Worm (Caenorhabditis elegans) whole organism, L3 larva: ENCODE data around the gene B0495.9.

Experiments
- ZK546.5 ChIP-seq: sonication (generic microtip); optimal IDR thresholded peaks from 2 replicates; lab custom pipeline; 2017; ENCODE audit warnings: missing biosample characterization, missing genetic modification characterization
- aly-2 ChIP-seq: fragments of 150-350 bp; optimal IDR thresholded peaks from 2 replicates; lab custom pipeline; 2014; ENCODE audit warnings: missing biosample characterization, missing genetic modification characterization
- ceh-28 ChIP-seq: fragments of 150-350 bp; optimal IDR thresholded peaks from 2 replicates; lab custom pipeline; 2014; ENCODE audit warnings: missing biosample characterization, missing genetic modification reagents, missing genetic modification characterization
- egl-27 ChIP-seq: sonication (generic microtip); optimal IDR thresholded peaks from 4 replicates; lab custom pipeline; 2017; ENCODE audit warnings: missing biosample characterization, missing genetic modification reagents, missing genetic modification characterization
- egl-5 ChIP-seq: fragments of 150-350 bp; optimal IDR thresholded peaks from 2 replicates; lab custom pipeline; 2017; ENCODE audit warnings: missing biosample characterization, missing genetic modification reagents, missing genetic modification characterization, inconsistent platforms
- elt-1 ChIP-seq: fragments of 150-350 bp; optimal IDR thresholded peaks from 2 replicates; lab custom pipeline; 2014; ENCODE audit warnings: missing biosample characterization, missing genetic modification characterization
- elt-2 ChIP-seq: sonication (generic microtip); optimal IDR thresholded peaks from 2 replicates; lab custom pipeline; 2016; ENCODE audit warnings: missing genetic modification reagents, mild to moderate bottlenecking, missing genetic modification characterization, missing compliant biosample characterization
- elt-3 ChIP-seq, 3 experiments: fragments of 150-350 bp in 1 of 3; sonication (generic microtip) in 2 of 3; optimal IDR thresholded peaks; 2 replicates in 2 of 3; 4 replicates in 1 of 3; lab custom pipeline; 2014 to 2017; ENCODE audit warnings: missing biosample characterization in 3 of 3, missing genetic modification characterization in 3 of 3
- eor-1 ChIP-seq, 2 experiments: fragments of 150-350 bp; optimal IDR thresholded peaks; 2 replicates each; lab custom pipeline; 2014 to 2018; ENCODE audit warnings: missing biosample characterization in 2 of 2, missing genetic modification characterization in 2 of 2
- fkh-10 ChIP-seq: sonication (generic microtip); optimal IDR thresholded peaks from 2 replicates; lab custom pipeline; 2017; ENCODE audit warnings: missing biosample characterization, missing genetic modification reagents, missing genetic modification characterization
- fkh-2 ChIP-seq: fragments of 150-350 bp; optimal IDR thresholded peaks from 2 replicates; lab custom pipeline; 2014; ENCODE audit warnings: missing biosample characterization, missing genetic modification reagents, missing genetic modification characterization
- fos-1 ChIP-seq: fragments of 150-350 bp; optimal IDR thresholded peaks from 2 replicates; lab custom pipeline; 2014; ENCODE audit warnings: missing biosample characterization, missing genetic modification characterization
- hmg-11 ChIP-seq: sonication (generic microtip); optimal IDR thresholded peaks from 2 replicates; lab custom pipeline; 2016; ENCODE audit warnings: missing genetic modification characterization, missing compliant biosample characterization
- jun-1 ChIP-seq: fragments of 150-350 bp; optimal IDR thresholded peaks from 2 replicates; lab custom pipeline; 2014; ENCODE audit warnings: missing biosample characterization, missing genetic modification reagents, missing genetic modification characterization
- lin-15B ChIP-seq: fragments of 150-350 bp; optimal IDR thresholded peaks from 2 replicates; lab custom pipeline; 2014; ENCODE audit warnings: missing biosample characterization, missing genetic modification characterization
- lin-39 ChIP-seq: fragments of 150-350 bp; optimal IDR thresholded peaks from 2 replicates; lab custom pipeline; 2018; ENCODE audit warnings: missing biosample characterization, missing genetic modification reagents, missing genetic modification characterization
- mdl-1 ChIP-seq: fragments of 150-350 bp; optimal IDR thresholded peaks from 2 replicates; lab custom pipeline; 2014; ENCODE audit warnings: missing biosample characterization, missing genetic modification characterization
- mml-1 ChIP-seq: fragments of 150-350 bp; sonication (generic microtip); optimal IDR thresholded peaks from 3 replicates; lab custom pipeline; 2014; ENCODE audit warnings: missing biosample characterization, missing genetic modification characterization
- nfya-1 ChIP-seq: sonication (generic microtip); optimal IDR thresholded peaks from 2 replicates; lab custom pipeline; 2017; ENCODE audit warnings: missing genetic modification characterization, mild to moderate bottlenecking, missing compliant biosample characterization, antibody characterized with exemption, moderate library complexity; ENCODE audit not compliant: insufficient read depth
- nhr-12 ChIP-seq: fragments of 150-350 bp; optimal IDR thresholded peaks from 2 replicates; lab custom pipeline; 2014; ENCODE audit warnings: missing biosample characterization, missing genetic modification characterization
- nhr-23 ChIP-seq: fragments of 150-350 bp; optimal IDR thresholded peaks from 2 replicates; lab custom pipeline; 2014; ENCODE audit warnings: missing biosample characterization, missing genetic modification reagents, missing genetic modification characterization
- nhr-25 ChIP-seq: sonication (generic microtip); optimal IDR thresholded peaks from 2 replicates; lab custom pipeline; 2017; ENCODE audit warnings: missing biosample characterization, missing genetic modification characterization
- nhr-28 ChIP-seq: fragments of 150-350 bp; optimal IDR thresholded peaks from 2 replicates; lab custom pipeline; 2014; ENCODE audit warnings: missing biosample characterization, missing genetic modification characterization
- nhr-76 ChIP-seq: fragments of 150-350 bp; sonication (generic microtip); optimal IDR thresholded peaks from 5 replicates; lab custom pipeline; 2014; ENCODE audit warnings: missing biosample characterization, missing genetic modification characterization
- nhr-77 ChIP-seq: fragments of 150-350 bp; optimal IDR thresholded peaks from 2 replicates; lab custom pipeline; 2014; ENCODE audit warnings: missing biosample characterization, missing genetic modification characterization
- pha-4 ChIP-seq: fragments of 150-350 bp; optimal IDR thresholded peaks from 2 replicates; lab custom pipeline; 2014; ENCODE audit warnings: missing biosample characterization, missing genetic modification reagents, missing genetic modification characterization
- pqm-1 ChIP-seq: fragments of 150-350 bp; optimal IDR thresholded peaks from 2 replicates; lab custom pipeline; 2017; ENCODE audit warnings: missing biosample characterization, missing genetic modification characterization, inconsistent platforms
- sea-2 ChIP-seq: fragments of 150-350 bp; sonication (generic microtip); optimal IDR thresholded peaks from 4 replicates; lab custom pipeline; 2014; ENCODE audit warnings: missing biosample characterization, missing genetic modification reagents, missing genetic modification characterization
- skn-1 ChIP-seq: fragments of 150-350 bp; optimal IDR thresholded peaks from 2 replicates; lab custom pipeline; 2014; ENCODE audit warnings: missing biosample characterization, missing genetic modification characterization
- tbx-2 ChIP-seq: sonication (generic microtip); optimal IDR thresholded peaks from 2 replicates; lab custom pipeline; 2016; ENCODE audit warnings: mild to moderate bottlenecking, missing genetic modification characterization, missing compliant biosample characterization
- unc-62 ChIP-seq: fragments of 150-350 bp; sonication (generic microtip); optimal IDR thresholded peaks from 4 replicates; lab custom pipeline; 2014; ENCODE audit warnings: missing biosample characterization, missing genetic modification reagents, missing genetic modification characterization
- zag-1 ChIP-seq: fragments of 150-350 bp; optimal IDR thresholded peaks from 2 replicates; lab custom pipeline; 2014; ENCODE audit warnings: missing biosample characterization, missing genetic modification characterization
- ztf-11 ChIP-seq: fragments of 150-350 bp; optimal IDR thresholded peaks from 2 replicates; lab custom pipeline; 2014; ENCODE audit warnings: missing biosample characterization, missing genetic modification characterization
- ztf-4 ChIP-seq: fragments of 150-350 bp; optimal IDR thresholded peaks from 2 replicates; lab custom pipeline; 2014; ENCODE audit warnings: missing biosample characterization, missing genetic modification characterization

B0495.9 gene

ce11 chrII:7663704-7664660 lies 44.5 kb downstream of the B0495.9 start, which contains the start of the genes F18A1.7 and rpa-1:
TSS of gene F18A1.7 (minus strand) at chrII:7663754.
TSS of gene rpa-1 (plus strand) at chrII:7664582.
- TF ChIP-seq pha-4 (tag; lab: Kevin White, UChicago) (peak; percentile 54), eor-1 (tag; optimal IDR thresholded peaks at IDR 0.05; lab: Kevin White, UChicago) (no peak), nfya-1 (tag; lab: Kevin White, UChicago) (peak; percentile 15), elt-1 (tag; lab: Kevin White, UChicago) (no peak), fos-1 (tag; lab: Kevin White, UChicago) (no peak), ceh-28 (tag; lab: Kevin White, UChicago) (no peak)

DNA sequence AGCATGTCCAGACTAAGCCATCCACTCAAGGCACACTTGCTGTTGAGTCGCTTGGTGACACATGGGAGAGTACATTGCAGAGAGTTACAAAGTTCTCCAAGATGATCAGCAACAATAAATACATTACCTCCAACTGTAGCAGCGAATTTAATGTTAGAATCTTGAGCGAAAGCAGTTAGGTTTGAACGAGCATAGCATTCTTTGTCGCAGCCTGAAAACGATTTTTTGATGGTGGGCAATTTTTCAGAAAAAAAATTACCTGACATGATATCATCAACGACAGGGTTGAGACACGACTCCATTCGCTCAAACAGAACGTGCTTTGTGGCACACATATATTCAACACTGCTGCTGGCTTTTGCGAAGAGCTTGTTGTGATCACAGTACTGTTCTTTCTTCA lies 45.5 kb downstream of the B0495.9 start:
- TF ChIP-seq eor-1 (tag; optimal IDR thresholded peaks at IDR 0.05; lab: Kevin White, UChicago) (no peak), nhr-76 (tag; lab: Kevin White, UChicago) (no peak), sea-2 (no peak), fkh-10 (GFP tag; lab: Kevin White, UChicago) (no peak), skn-1 (tag; lab: Kevin White, UChicago) (no peak), aly-2 (no peak), unc-62 (GFP tag; lab: Kevin White, UChicago) (no peak), zag-1 (no peak), ceh-28 (tag; lab: Kevin White, UChicago) (no peak), nhr-28 (tag; lab: Kevin White, UChicago) (no peak), lin-15B (tag; lab: Kevin White, UChicago) (no peak), hmg-11 (tag; lab: Kevin White, UChicago) (no peak), egl-27 (tag; lab: Kevin White, UChicago) (no peak), mml-1 (tag; lab: Kevin White, UChicago) (no peak), nhr-25 (tag; lab: Kevin White, UChicago) (no peak)

DNA sequence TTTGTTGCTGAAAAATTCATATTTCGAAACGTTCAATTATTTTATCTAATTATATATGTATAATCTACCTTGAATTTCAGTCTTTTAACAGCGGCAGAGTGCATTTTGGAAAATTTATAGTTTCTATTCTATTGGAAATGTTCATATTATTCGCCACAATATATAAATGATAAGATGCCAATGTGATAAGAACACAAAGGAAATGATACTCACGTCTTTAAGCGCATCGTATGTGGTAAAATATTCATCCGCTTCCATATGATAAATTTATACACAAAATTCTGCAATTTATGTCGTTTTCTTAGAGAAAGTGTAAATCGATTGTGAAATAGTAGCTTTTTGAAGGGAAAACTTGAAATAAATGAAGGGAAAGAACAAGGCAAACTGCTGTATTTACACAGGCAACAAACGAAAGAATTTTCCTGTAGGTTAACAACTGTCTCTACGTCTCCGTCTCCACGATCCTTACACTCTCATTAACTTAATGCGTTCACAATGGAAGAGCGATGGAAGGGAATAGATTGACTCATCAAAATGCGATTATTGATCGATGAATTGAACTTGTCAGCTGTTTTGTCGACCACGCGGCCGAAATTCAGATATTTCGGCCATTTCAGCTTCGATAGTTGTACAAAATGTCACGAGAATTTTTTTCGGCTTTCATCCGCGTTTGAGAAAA lies 46.4 kb downstream of the B0495.9 start, which contains the start of gene alfa-1:
TSS of gene alfa-1 (minus strand) at position 515 of the 679 bp plus-strand sequence.
- TF ChIP-seq nhr-23 (peak; percentile 39), lin-15B (tag; lab: Kevin White, UChicago) (no peak), nhr-76 (tag; lab: Kevin White, UChicago) (no peak), ztf-4 (tag; lab: Kevin White, UChicago) (no peak), egl-27 (tag; lab: Kevin White, UChicago) (no peak), ztf-11 (tag; lab: Kevin White, UChicago) (no peak), ceh-28 (tag; lab: Kevin White, UChicago) (peak; percentile 11), mdl-1 (tag; lab: Kevin White, UChicago) (no peak), pha-4 (tag; lab: Kevin White, UChicago) (peak; percentile 84), aly-2 (no peak), lin-39 (tag; lab: Kevin White, UChicago) (no peak), skn-1 (tag; lab: Kevin White, UChicago) (no peak), eor-1 (tag; optimal IDR thresholded peaks at IDR 0.05; lab: Kevin White, UChicago) (no peak), pqm-1 (tag; lab: Kevin White, UChicago) (peak; percentile 70), unc-62 (GFP tag; lab: Kevin White, UChicago) (no peak), nhr-77 (tag; lab: Kevin White, UChicago) (no peak), sea-2 (no peak), tbx-2 (no peak), nhr-12 (no peak), nfya-1 (tag; lab: Kevin White, UChicago) (peak; percentile 12), nhr-25 (tag; lab: Kevin White, UChicago) (peak; percentile 62), elt-3 (tag; optimal IDR thresholded peaks at IDR 0.05; lab: Kevin White, UChicago) (no peak), ZK546.5 (tag; lab: Kevin White, UChicago) (no peak), elt-2 (tag; lab: Kevin White, UChicago) (peak; percentile 84), jun-1 (no peak), fkh-2 (tag; lab: Kevin White, UChicago) (no peak), egl-5 (tag; lab: Kevin White, UChicago) (no peak)
